Worm (Caenorhabditis elegans) whole organism, late embryonic: ENCODE data around the gene lag-1.

ENCODE experiments used
- C08G9.2 ChIP-seq: sonication (generic microtip); optimal IDR thresholded peaks from 2 replicates; lab custom pipeline; 2016; ENCODE audit warnings: mild to moderate bottlenecking, missing genetic modification characterization, moderate library complexity, missing compliant biosample characterization
- C38D4.7 ChIP-seq: fragments of 200-800 bp; sonication (Bioruptor generic); optimal IDR thresholded peaks from 2 replicates; lab custom pipeline; 2018; ENCODE audit warnings: mild to moderate bottlenecking, missing genetic modification characterization, moderate library complexity, missing compliant biosample characterization
- F13H6.1 ChIP-seq: sonication (generic microtip); optimal IDR thresholded peaks from 2 replicates; lab custom pipeline; 2016; ENCODE audit warnings: missing genetic modification characterization, missing compliant biosample characterization
- K02D7.2 ChIP-seq: sonication (generic microtip); optimal IDR thresholded peaks from 2 replicates; lab custom pipeline; 2017; ENCODE audit warnings: mild to moderate bottlenecking, missing genetic modification characterization, missing compliant biosample characterization
- T23F11.4 ChIP-seq: fragments of 200-800 bp; sonication (Bioruptor generic); optimal IDR thresholded peaks from 2 replicates; lab custom pipeline; 2018; ENCODE audit warnings: mild to moderate bottlenecking, missing genetic modification characterization, missing compliant biosample characterization
- Y22D7AL.16 ChIP-seq: sonication (generic microtip); optimal IDR thresholded peaks from 2 replicates; lab custom pipeline; 2016; ENCODE audit warnings: missing genetic modification characterization, missing compliant biosample characterization
- ahr-1 ChIP-seq: sonication (generic microtip); optimal IDR thresholded peaks from 2 replicates; lab custom pipeline; 2016; ENCODE audit warnings: missing genetic modification characterization, missing compliant biosample characterization
- ama-1 ChIP-seq: fragments of 150-350 bp; optimal IDR thresholded peaks from 2 replicates; lab custom pipeline; 2014
- ceh-14 ChIP-seq: sonication (generic microtip); optimal IDR thresholded peaks from 2 replicates; lab custom pipeline; 2016; ENCODE audit warnings: missing genotype, missing genetic modification characterization, missing compliant biosample characterization
- ceh-22 ChIP-seq: sonication (generic microtip); optimal IDR thresholded peaks from 2 replicates; lab custom pipeline; 2017; ENCODE audit warnings: missing biosample characterization, missing genetic modification characterization
- ceh-30 ChIP-seq: fragments of 150-350 bp; optimal IDR thresholded peaks from 2 replicates; lab custom pipeline; 2014; ENCODE audit warnings: missing biosample characterization, missing genetic modification characterization
- ceh-31 ChIP-seq: sonication (generic microtip); optimal IDR thresholded peaks from 2 replicates; lab custom pipeline; 2016; ENCODE audit warnings: missing genetic modification characterization, missing compliant biosample characterization
- ceh-34 ChIP-seq: sonication (generic microtip); optimal IDR thresholded peaks from 2 replicates; lab custom pipeline; 2016; ENCODE audit warnings: mild to moderate bottlenecking, missing genetic modification characterization, missing compliant biosample characterization
- ceh-45 ChIP-seq: fragments of 200-800 bp; sonication (Bioruptor generic); IDR thresholded peaks from 2 replicates; pipeline ENCODE4 v1.3.6; 2022; ENCODE audit warnings: missing genetic modification reagents, missing genetic modification characterization, missing compliant biosample characterization
- dve-1 ChIP-seq: sonication (generic microtip); optimal IDR thresholded peaks from 2 replicates; lab custom pipeline; 2017; ENCODE audit warnings: antibody characterized with exemption, mild to moderate bottlenecking, missing genetic modification characterization, missing compliant biosample characterization
- elt-4 ChIP-seq: sonication (generic microtip); optimal IDR thresholded peaks from 2 replicates; lab custom pipeline; 2016; ENCODE audit warnings: missing genetic modification characterization, missing compliant biosample characterization
- ets-4 ChIP-seq: sonication (generic microtip); optimal IDR thresholded peaks from 2 replicates; lab custom pipeline; 2016; ENCODE audit warnings: missing genetic modification characterization, missing compliant biosample characterization
- eyg-1 ChIP-seq: sonication (generic microtip); optimal IDR thresholded peaks from 2 replicates; lab custom pipeline; 2016; ENCODE audit warnings: missing genotype, missing genetic modification characterization, missing compliant biosample characterization
- fax-1 ChIP-seq: sonication (generic microtip); optimal IDR thresholded peaks from 2 replicates; lab custom pipeline; 2016; ENCODE audit warnings: missing genotype, missing genetic modification characterization, missing compliant biosample characterization
- gmeb-2 ChIP-seq: sonication (generic microtip); optimal IDR thresholded peaks from 2 replicates; lab custom pipeline; 2016; ENCODE audit warnings: missing genetic modification characterization, inconsistent platforms, missing compliant biosample characterization
- hlh-30 ChIP-seq: sonication (generic microtip); optimal IDR thresholded peaks from 2 replicates; lab custom pipeline; 2017; ENCODE audit warnings: antibody characterized with exemption, missing genetic modification characterization, missing compliant biosample characterization; ENCODE audit not compliant: insufficient read depth
- hlh-6 ChIP-seq: sonication (generic microtip); optimal IDR thresholded peaks from 2 replicates; lab custom pipeline; 2016; ENCODE audit warnings: missing genotype, missing genetic modification characterization, missing compliant biosample characterization
- lim-6 ChIP-seq: sonication (generic microtip); optimal IDR thresholded peaks from 2 replicates; lab custom pipeline; 2016; ENCODE audit warnings: missing genetic modification characterization, missing compliant biosample characterization
- madf-2 ChIP-seq: sonication (generic microtip); optimal IDR thresholded peaks from 2 replicates; lab custom pipeline; 2017; ENCODE audit warnings: missing genetic modification characterization, missing compliant biosample characterization
- nfya-1 ChIP-seq: sonication (generic microtip); optimal IDR thresholded peaks from 2 replicates; lab custom pipeline; 2017; ENCODE audit warnings: missing genetic modification characterization, mild to moderate bottlenecking, missing compliant biosample characterization, antibody characterized with exemption, moderate library complexity
- nhr-11 ChIP-seq: fragments of 150-350 bp; optimal IDR thresholded peaks from 2 replicates; lab custom pipeline; 2014; ENCODE audit warnings: missing biosample characterization, missing genetic modification characterization
- pag-3 ChIP-seq: sonication (generic microtip); optimal IDR thresholded peaks from 2 replicates; lab custom pipeline; 2016; ENCODE audit warnings: missing compliant biosample characterization, missing genetic modification characterization, borderline replicate concordance
- pha-4 ChIP-seq: fragments of 150-350 bp; optimal IDR thresholded peaks from 2 replicates; lab custom pipeline; 2018; ENCODE audit warnings: missing biosample characterization, missing genetic modification reagents, missing genetic modification characterization
- pqm-1 ChIP-seq: sonication (generic microtip); optimal IDR thresholded peaks from 2 replicates; lab custom pipeline; 2016; ENCODE audit warnings: missing genetic modification characterization, missing compliant biosample characterization
- sdc-2 ChIP-seq: sonication (generic microtip); optimal IDR thresholded peaks from 2 replicates; lab custom pipeline; 2016; ENCODE audit warnings: missing genotype, missing genetic modification characterization, missing compliant biosample characterization
- sox-2 ChIP-seq: fragments of 200-800 bp; sonication (Bioruptor generic); IDR thresholded peaks from 2 replicates; pipeline ENCODE4 v1.3.6; 2022; ENCODE audit warnings: missing genetic modification reagents, missing genetic modification characterization, missing compliant biosample characterization
- tbx-2 ChIP-seq: sonication (generic microtip); optimal IDR thresholded peaks from 2 replicates; lab custom pipeline; 2016; ENCODE audit warnings: missing genetic modification characterization, missing compliant biosample characterization
- tbx-7 ChIP-seq: sonication (generic microtip); optimal IDR thresholded peaks from 2 replicates; lab custom pipeline; 2016; ENCODE audit warnings: missing genotype, missing genetic modification characterization, missing compliant biosample characterization
- ttx-3 ChIP-seq: sonication (generic microtip); optimal IDR thresholded peaks from 2 replicates; lab custom pipeline; 2016; ENCODE audit warnings: missing genetic modification reagents, missing genetic modification characterization, missing compliant biosample characterization
- unc-3 ChIP-seq, 2 experiments: fragments of 200-800 bp in 1 of 2; sonication (Bioruptor generic) in 1 of 2; sonication (generic microtip) in 1 of 2; conservative IDR thresholded peaks in 1 of 2; optimal IDR thresholded peaks in 1 of 2; 2 replicates each; pipeline versions ENCODE4 v1.3.6 to Lab custom; 2016 to 2022; ENCODE audit warnings: missing compliant biosample characterization in 2 of 2, missing genetic modification characterization in 2 of 2, missing genetic modification reagents in 1 of 2
- unc-42 ChIP-seq: sonication (generic microtip); optimal IDR thresholded peaks from 2 replicates; lab custom pipeline; 2016; ENCODE audit warnings: missing genotype, missing genetic modification characterization, missing compliant biosample characterization
- unc-55 ChIP-seq: sonication (generic microtip); optimal IDR thresholded peaks from 2 replicates; lab custom pipeline; 2017; ENCODE audit warnings: missing biosample characterization, missing genetic modification reagents, missing genetic modification characterization
- unc-86 ChIP-seq: sonication (generic microtip); optimal IDR thresholded peaks from 2 replicates; lab custom pipeline; 2016; ENCODE audit warnings: missing genetic modification characterization, missing compliant biosample characterization

Gene lag-1

ce11 chrIV:6135592-6135991, 40.4 kb downstream of the lag-1 start:
- TF ChIP-seq K02D7.2 (tag; lab: Kevin White, UChicago) (no peak), Y22D7AL.16 (tag; lab: Kevin White, UChicago) (no peak), unc-55 (GFP tag; lab: Kevin White, UChicago) (peak; percentile 45), tbx-2 (tag; lab: Kevin White, UChicago) (no peak), nhr-11 (tag; lab: Kevin White, UChicago) (no peak), hlh-6 (tag; lab: Kevin White, UChicago) (no peak), elt-4 (tag; lab: Kevin White, UChicago) (no peak), unc-3 (GFP tag; conservative IDR thresholded peaks at IDR 0.05; lab: Robert Waterston, UW) (no peak), unc-3 (tag; optimal IDR thresholded peaks at IDR 0.05; lab: Kevin White, UChicago) (no peak), C08G9.2 (no peak), ahr-1 (tag; lab: Kevin White, UChicago) (no peak), nfya-1 (tag; lab: Kevin White, UChicago) (peak; percentile 60)

DNA sequence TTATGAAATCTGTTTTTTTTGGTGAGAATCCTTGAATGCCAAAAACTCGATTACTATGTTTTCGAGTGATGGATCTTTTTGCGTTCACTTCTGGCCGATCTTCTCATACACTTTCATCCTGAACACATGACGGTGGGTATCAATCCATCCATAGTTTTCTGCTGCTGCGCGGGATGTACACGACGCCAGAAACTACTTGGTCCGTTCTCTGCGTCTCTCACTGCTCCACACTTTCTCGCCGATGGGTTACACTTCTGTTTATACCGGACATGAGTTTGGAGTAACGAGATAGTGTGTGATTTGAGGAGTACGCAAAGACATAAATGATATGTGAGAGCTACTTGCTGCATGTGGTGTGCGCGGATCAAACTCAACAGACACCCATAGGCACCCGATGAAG, 45.5 kb downstream of the lag-1 start:
- TF ChIP-seq elt-4 (tag; lab: Kevin White, UChicago) (no peak), unc-55 (GFP tag; lab: Kevin White, UChicago) (peak; percentile 46), T23F11.4 (GFP tag; lab: Kevin White, UChicago) (no peak), lim-6 (tag; lab: Kevin White, UChicago) (no peak), hlh-30 (peak; percentile 35)

DNA sequence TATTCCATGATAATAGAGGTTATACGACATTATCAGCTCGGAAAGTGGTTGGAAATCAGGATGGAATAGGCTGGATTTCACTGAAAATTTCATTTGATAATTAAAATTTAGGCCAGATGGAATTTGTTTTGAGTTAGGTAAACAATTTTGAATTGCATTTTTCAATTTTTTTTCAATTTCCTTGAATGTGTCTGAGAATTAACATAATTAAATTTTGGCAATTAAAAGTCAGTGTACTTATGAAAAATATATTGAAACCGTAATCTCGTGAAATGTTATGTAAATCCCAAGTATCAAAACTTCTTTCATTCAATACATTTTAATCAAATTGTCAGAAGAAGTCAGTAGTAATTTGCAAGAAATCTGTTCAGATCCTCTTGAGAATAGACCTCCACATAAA, 50.8 kb downstream of the lag-1 start:
- TF ChIP-seq ceh-30 (tag; lab: Kevin White, UChicago) (no peak), ceh-34 (tag; lab: Kevin White, UChicago) (no peak), sox-2 (GFP tag; lab: Robert Waterston, UW) (no peak), tbx-7 (tag; lab: Kevin White, UChicago) (no peak), ceh-22 (tag; lab: Kevin White, UChicago) (no peak), pag-3 (no peak), pqm-1 (no peak)

DNA sequence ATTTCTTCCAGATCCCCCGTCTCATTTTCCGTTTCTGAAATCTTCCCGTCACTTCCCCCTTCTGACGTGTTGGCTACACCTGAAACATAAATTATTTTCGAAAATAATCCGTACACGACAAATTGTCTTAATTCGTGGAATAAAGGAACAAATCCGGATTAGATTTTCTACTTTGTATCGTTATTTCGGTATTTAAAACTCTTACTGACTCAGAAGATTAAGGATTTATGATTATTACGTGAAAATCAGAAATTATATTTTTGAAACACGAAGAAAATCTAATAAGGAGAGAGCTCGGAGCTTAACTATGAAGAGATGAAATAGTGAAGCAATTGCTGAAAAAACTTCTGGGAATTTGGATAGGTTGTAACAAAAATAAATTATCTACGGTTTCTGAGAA, 54.2 kb downstream of the lag-1 start:
- TF ChIP-seq pag-3 (no peak), sdc-2 (tag; lab: Kevin White, UChicago) (no peak), unc-86 (tag; lab: Kevin White, UChicago) (no peak), eyg-1 (no peak), F13H6.1 (tag; lab: Kevin White, UChicago) (no peak), dve-1 (tag; lab: Kevin White, UChicago) (no peak), ama-1 (lab: Kevin White, UChicago) (no peak), T23F11.4 (GFP tag; lab: Kevin White, UChicago) (no peak), ceh-14 (tag; lab: Kevin White, UChicago) (no peak), gmeb-2 (tag; lab: Kevin White, UChicago) (no peak)

- TF ChIP-seq ceh-45 (GFP tag; lab: Robert Waterston, UW), result no peak
- TF ChIP-seq hlh-30, result no peak
- TF ChIP-seq sdc-2 (tag; lab: Kevin White, UChicago), result no peak
- TF ChIP-seq pha-4 (tag; lab: Kevin White, UChicago), result no peak
- no peak for TF ChIP-seq gmeb-2 (tag; lab: Kevin White, UChicago)
- TF ChIP-seq ahr-1 (tag; lab: Kevin White, UChicago), result no peak
These were observed 56.3 kb downstream of the lag-1 start, which contains the start of gene C11D2.3 for ce11 chrIV:6151513-6151912. C11D2.3 (plus strand) TSS chrIV:6151813.

ce11 chrIV:6155296-6155695, 60.1 kb downstream of the lag-1 start, which contains the start of gene C11D2.7:
C11D2.7 (minus strand) TSS chrIV:6155396.
- TF ChIP-seq C38D4.7, result no peak
- no peak for TF ChIP-seq ceh-30 (tag; lab: Kevin White, UChicago)
- no peak for TF ChIP-seq fax-1 (tag; lab: Kevin White, UChicago)
- no peak for TF ChIP-seq F13H6.1 (tag; lab: Kevin White, UChicago)
- TF ChIP-seq pqm-1, result no peak
- TF ChIP-seq unc-3 (GFP tag; conservative IDR thresholded peaks at IDR 0.05; lab: Robert Waterston, UW), result no peak
- no peak for TF ChIP-seq unc-3 (tag; optimal IDR thresholded peaks at IDR 0.05; lab: Kevin White, UChicago)
- no peak for TF ChIP-seq ttx-3 (tag; lab: Kevin White, UChicago)
- no peak for TF ChIP-seq ceh-31 (tag; lab: Kevin White, UChicago)
- no peak for TF ChIP-seq K02D7.2 (tag; lab: Kevin White, UChicago)
- no peak for TF ChIP-seq ets-4
- no peak for TF ChIP-seq sdc-2 (tag; lab: Kevin White, UChicago)
- TF ChIP-seq unc-42 (tag; lab: Kevin White, UChicago), result no peak
- no peak for TF ChIP-seq madf-2 (tag; lab: Kevin White, UChicago)
- TF ChIP-seq C08G9.2, result no peak
- TF ChIP-seq hlh-6 (tag; lab: Kevin White, UChicago), result no peak
- TF ChIP-seq ceh-14 (tag; lab: Kevin White, UChicago), result no peak
